Worm (Caenorhabditis elegans) whole organism, L4 larva: ENCODE measurements around the gene math-3.

Experiments used
- F10B5.3 ChIP-seq: sonication (generic microtip); optimal IDR thresholded peaks from 2 replicates; lab custom pipeline; 2016; ENCODE audit warnings: mild to moderate bottlenecking, missing genetic modification characterization, missing compliant biosample characterization
- F44E2.7 ChIP-seq: fragments of 200-800 bp; sonication (Bioruptor generic); IDR thresholded peaks from 2 replicates; pipeline ENCODE4 v2.1.2; 2022; ENCODE audit warnings: missing genetic modification characterization, missing compliant biosample characterization
- F49E8.2 ChIP-seq: sonication (generic microtip); optimal IDR thresholded peaks from 2 replicates; lab custom pipeline; 2016; ENCODE audit warnings: missing compliant biosample characterization, mild to moderate bottlenecking, missing genetic modification characterization, borderline replicate concordance
- Y105C5A.15 ChIP-seq: fragments of 200-800 bp; sonication (Bioruptor generic); IDR thresholded peaks from 2 replicates; pipeline ENCODE4 v1.3.6; 2022; ENCODE audit warnings: missing genetic modification characterization, missing compliant biosample characterization
- Y5F2A.4 ChIP-seq: fragments of 200-800 bp; sonication (Bioruptor generic); optimal IDR thresholded peaks from 2 replicates; lab custom pipeline; 2018; ENCODE audit warnings: mild to moderate bottlenecking, missing genetic modification characterization, missing compliant biosample characterization
- Y75B8A.6 ChIP-seq: fragments of 200-800 bp; sonication (Bioruptor generic); IDR thresholded peaks from 2 replicates; pipeline ENCODE4 v1.3.6; 2022; ENCODE audit warnings: missing genetic modification reagents, missing genetic modification characterization, missing compliant biosample characterization
- ZK337.2 ChIP-seq: fragments of 200-800 bp; sonication (Bioruptor generic); IDR thresholded peaks from 2 replicates; pipeline ENCODE4 v1.3.6; 2022; ENCODE audit warnings: missing genetic modification reagents, missing genetic modification characterization, missing compliant biosample characterization
- ama-1 ChIP-seq: fragments of 150-350 bp; optimal IDR thresholded peaks from 2 replicates; lab custom pipeline; 2014; ENCODE audit warnings: inconsistent platforms, mixed read lengths
- arid-1 ChIP-seq: fragments of 200-800 bp; sonication (Bioruptor generic); conservative IDR thresholded peaks from 2 replicates; pipeline ENCODE4 v1.3.6; 2022; ENCODE audit warnings: missing genetic modification reagents, missing genetic modification characterization, missing compliant biosample characterization
- attf-4 ChIP-seq: sonication (generic microtip); optimal IDR thresholded peaks from 3 replicates; lab custom pipeline; 2017; ENCODE audit warnings: missing biosample characterization, missing genetic modification characterization
- ceh-32 ChIP-seq: sonication (generic microtip); optimal IDR thresholded peaks from 2 replicates; lab custom pipeline; 2016; ENCODE audit warnings: mild to moderate bottlenecking, missing genetic modification characterization, missing compliant biosample characterization; ENCODE audit not compliant: poor library complexity
- ceh-62 ChIP-seq: sonication (generic microtip); optimal IDR thresholded peaks from 2 replicates; lab custom pipeline; 2017; ENCODE audit warnings: missing biosample characterization, missing genetic modification characterization
- ces-1 ChIP-seq: fragments of 150-350 bp; sonication (generic microtip); optimal IDR thresholded peaks from 4 replicates; lab custom pipeline; 2014; ENCODE audit warnings: missing biosample characterization, missing genetic modification reagents, missing genetic modification characterization
- cey-2 ChIP-seq: sonication (generic microtip); optimal IDR thresholded peaks from 3 replicates; lab custom pipeline; 2017; ENCODE audit warnings: missing genetic modification characterization, mild to moderate bottlenecking, missing compliant biosample characterization, antibody characterized with exemption, borderline replicate concordance; ENCODE audit not compliant: insufficient read depth
- ctbp-1 ChIP-seq: fragments of 200-800 bp; sonication (Bioruptor generic); IDR thresholded peaks from 2 replicates; pipeline ENCODE4 v1.3.6; 2022; ENCODE audit warnings: missing genetic modification reagents, missing genetic modification characterization, missing compliant biosample characterization
- daf-16 ChIP-seq, 3 experiments: sonication (generic microtip); optimal IDR thresholded peaks; 2 replicates each; lab custom pipeline; 2016 to 2017; ENCODE audit warnings: missing genetic modification characterization in 3 of 3, missing genetic modification reagents in 3 of 3, mild to moderate bottlenecking in 2 of 3, missing compliant biosample characterization in 2 of 3, missing biosample characterization in 1 of 3, moderate library complexity in 1 of 3
- dmd-6 ChIP-seq: fragments of 200-800 bp; sonication (Bioruptor generic); IDR thresholded peaks from 2 replicates; pipeline ENCODE4 v1.3.6; 2022; ENCODE audit warnings: missing genetic modification reagents, missing genetic modification characterization, missing compliant biosample characterization
- dmd-8 ChIP-seq: fragments of 200-800 bp; sonication (Bioruptor generic); IDR thresholded peaks from 2 replicates; pipeline ENCODE4 v1.3.6; 2022; ENCODE audit warnings: missing genetic modification characterization, missing compliant biosample characterization
- dmd-9 ChIP-seq: fragments of 200-800 bp; sonication (Bioruptor generic); IDR thresholded peaks from 2 replicates; pipeline ENCODE4 v1.3.6; 2022; ENCODE audit warnings: missing genetic modification reagents, missing genetic modification characterization, missing compliant biosample characterization
- dpl-1 ChIP-seq: fragments of 150-350 bp; optimal IDR thresholded peaks from 2 replicates; lab custom pipeline; 2014; ENCODE audit warnings: missing biosample characterization, missing genetic modification reagents, missing genetic modification characterization
- duxl-1 ChIP-seq: sonication (generic microtip); optimal IDR thresholded peaks from 2 replicates; lab custom pipeline; 2016; ENCODE audit warnings: mild to moderate bottlenecking, missing genetic modification characterization, moderate library complexity, missing compliant biosample characterization; ENCODE audit not compliant: poor library complexity
- egl-27 ChIP-seq: sonication (generic microtip); optimal IDR thresholded peaks from 3 replicates; lab custom pipeline; 2017; ENCODE audit warnings: missing biosample characterization, missing genetic modification reagents, missing genetic modification characterization
- hmg-1.1 ChIP-seq: fragments of 200-800 bp; sonication (Bioruptor generic); IDR thresholded peaks from 2 replicates; pipeline ENCODE4 v1.3.6; 2022; ENCODE audit warnings: missing genetic modification reagents, missing genetic modification characterization, missing compliant biosample characterization
- lin-1 ChIP-seq: fragments of 200-800 bp; sonication (Bioruptor generic); IDR thresholded peaks from 2 replicates; pipeline ENCODE4 v1.3.6; 2022; ENCODE audit warnings: missing genetic modification reagents, missing genetic modification characterization, missing compliant biosample characterization
- lin-13 ChIP-seq: fragments of 150-350 bp; optimal IDR thresholded peaks from 2 replicates; lab custom pipeline; 2014; ENCODE audit warnings: missing biosample characterization, missing genetic modification reagents, missing genetic modification characterization
- lin-38 ChIP-seq: fragments of 200-800 bp; sonication (Bioruptor generic); IDR thresholded peaks from 2 replicates; pipeline ENCODE4 v1.3.6; 2022; ENCODE audit warnings: missing genetic modification reagents, missing genetic modification characterization, missing compliant biosample characterization
- lsy-2 ChIP-seq, 2 experiments: fragments of 150-350 bp in 1 of 2; sonication (generic microtip) in 1 of 2; optimal IDR thresholded peaks; 2 replicates each; lab custom pipeline; 2014 to 2017; ENCODE audit warnings: missing biosample characterization in 2 of 2, missing genetic modification characterization in 2 of 2
- madf-9 ChIP-seq: fragments of 200-800 bp; sonication (Bioruptor generic); conservative IDR thresholded peaks from 2 replicates; pipeline ENCODE4 v1.3.6; 2022; ENCODE audit warnings: missing genetic modification reagents, missing genetic modification characterization, missing compliant biosample characterization
- mxl-2 ChIP-seq: fragments of 200-800 bp; sonication (Bioruptor generic); conservative IDR thresholded peaks from 2 replicates; pipeline ENCODE4 v1.3.6; 2022; ENCODE audit warnings: missing genetic modification reagents, missing genetic modification characterization, missing compliant biosample characterization
- nhr-10 ChIP-seq: fragments of 150-350 bp; optimal IDR thresholded peaks from 2 replicates; lab custom pipeline; 2014; ENCODE audit warnings: missing biosample characterization, missing genetic modification characterization
- nhr-25 ChIP-seq: sonication (generic microtip); optimal IDR thresholded peaks from 2 replicates; lab custom pipeline; 2017; ENCODE audit warnings: missing genetic modification characterization, mild to moderate bottlenecking, missing compliant biosample characterization, antibody characterized with exemption, moderate library complexity, borderline replicate concordance; ENCODE audit not compliant: insufficient read depth
- sdz-12 ChIP-seq: fragments of 200-800 bp; sonication (Bioruptor generic); optimal IDR thresholded peaks from 2 replicates; lab custom pipeline; 2018; ENCODE audit warnings: mild to moderate bottlenecking, missing genetic modification characterization, missing compliant biosample characterization
- set-16 ChIP-seq: fragments of 200-800 bp; sonication (Bioruptor generic); IDR thresholded peaks from 2 replicates; pipeline ENCODE4 v1.3.6; 2022; ENCODE audit warnings: missing genetic modification reagents, missing genetic modification characterization, missing compliant biosample characterization
- snpc-1.2 ChIP-seq: fragments of 200-800 bp; sonication (Bioruptor generic); IDR thresholded peaks from 2 replicates; pipeline ENCODE4 v1.3.6; 2022; ENCODE audit warnings: missing genetic modification reagents, missing genetic modification characterization, missing compliant biosample characterization
- zag-1 ChIP-seq: fragments of 150-350 bp; optimal IDR thresholded peaks from 2 replicates; lab custom pipeline; 2014; ENCODE audit warnings: missing biosample characterization, missing genetic modification characterization
- zfp-3 ChIP-seq: fragments of 200-800 bp; sonication (Bioruptor generic); conservative IDR thresholded peaks from 2 replicates; pipeline ENCODE4 v1.3.6; 2022; ENCODE audit warnings: missing genetic modification reagents, missing genetic modification characterization, missing compliant biosample characterization
- ztf-7 ChIP-seq: fragments of 150-350 bp; optimal IDR thresholded peaks from 2 replicates; lab custom pipeline; 2014; ENCODE audit warnings: missing biosample characterization, missing genetic modification characterization

Gene math-3

ce11 chrII:1782474-1782873 lies 10.6 kb downstream of the math-3 start, which contains the start of gene math-4:
math-4 (minus strand) TSS chrII:1782574.
- no peak for TF ChIP-seq mxl-2 (GFP tag; lab: Robert Waterston, UW)
- TF ChIP-seq arid-1 = no peak
- TF ChIP-seq zfp-3 (GFP tag; lab: Robert Waterston, UW) = no peak
- TF ChIP-seq ceh-62 (tag; lab: Kevin White, UChicago) = no peak
- TF ChIP-seq zag-1 = no peak
- no peak for TF ChIP-seq ZK337.2 (GFP tag; lab: Robert Waterston, UW)
- no peak for TF ChIP-seq ctbp-1 (GFP tag; lab: Robert Waterston, UW)
- no peak for TF ChIP-seq snpc-1.2 (GFP tag; lab: Robert Waterston, UW)
- no peak for TF ChIP-seq F10B5.3 (tag; lab: Kevin White, UChicago)
- no peak for TF ChIP-seq attf-4 (tag; lab: Kevin White, UChicago)
- no peak for TF ChIP-seq Y105C5A.15 (GFP tag; lab: Robert Waterston, UW)
- TF ChIP-seq lsy-2 (tag; optimal IDR thresholded peaks at IDR 0.05; lab: Kevin White, UChicago) = no peak
- no peak for TF ChIP-seq F49E8.2 (tag; lab: Kevin White, UChicago)

ce11 chrII:1784799-1785198 lies 12.9 kb downstream of the math-3 start, which contains the start of gene C08F1.11:
C08F1.11 (minus strand) TSS chrII:1784899.
- TF ChIP-seq madf-9 = no peak
- TF ChIP-seq ztf-7 (tag; lab: Kevin White, UChicago) = no peak
- TF ChIP-seq set-16 = no peak
- TF ChIP-seq egl-27 (tag; lab: Kevin White, UChicago) = no peak
- no peak for TF ChIP-seq attf-4 (tag; lab: Kevin White, UChicago)
- TF ChIP-seq ceh-32 (tag; lab: Kevin White, UChicago) = no peak
- TF ChIP-seq nhr-10 = no peak
- no peak for TF ChIP-seq nhr-25
- TF ChIP-seq sdz-12 = no peak
- no peak for TF ChIP-seq ama-1
- TF ChIP-seq Y75B8A.6 (GFP tag; lab: Robert Waterston, UW) = no peak
- no peak for TF ChIP-seq dmd-6 (GFP tag; lab: Robert Waterston, UW)
- no peak for TF ChIP-seq lin-13 (GFP tag; lab: Kevin White, UChicago)
- no peak for TF ChIP-seq dpl-1 (GFP tag; lab: Kevin White, UChicago)
- TF ChIP-seq, all 104 proteins: peak for 0

ce11 chrII:1786209-1786608 lies 14.3 kb downstream of the math-3 start, which contains the start of gene C08F1.10:
C08F1.10 (minus strand) TSS chrII:1786309.
- TF ChIP-seq ces-1 (GFP tag; lab: Kevin White, UChicago) (no peak), F44E2.7 (GFP tag; lab: Robert Waterston, UW) (no peak), daf-16 (GFP tag; optimal IDR thresholded peaks at IDR 0.05; lab: Kevin White, UChicago) (no peak), daf-16 (tag; optimal IDR thresholded peaks at IDR 0.05; lab: Kevin White, UChicago) (no peak), cey-2 (no peak), dmd-8 (no peak), duxl-1 (tag; lab: Kevin White, UChicago) (no peak), hmg-1.1 (GFP tag; lab: Robert Waterston, UW) (no peak), lin-38 (GFP tag; lab: Robert Waterston, UW) (no peak), Y5F2A.4 (GFP tag; lab: Kevin White, UChicago) (no peak), lin-1 (GFP tag; lab: Robert Waterston, UW) (no peak), dmd-9 (GFP tag; lab: Robert Waterston, UW) (no peak)
